Worm (Caenorhabditis elegans): Measurements from ENCODE around the gene B0218.7.
"Not testable (repeated sequence)": the region's sequence is repeated elsewhere in the genome, so short reads cannot be mapped to it uniquely, and the experiment has no call there.

Gene B0218.7

ce11 chrIV:8122349-8122748 is 43.5 kb downstream of the B0218.7 start, which contains the start of gene erp-44.3:
erp-44.3 (plus strand) TSS chrIV:8122649.
- not testable (repeated sequence) for TF ChIP-seq tag-97 (GFP tag; IDR thresholded peaks at IDR 0.05); unc-62 (GFP tag; optimal IDR thresholded peaks at IDR 0.05 in 1 of 2); unc-62 (tag; optimal IDR thresholded peaks at IDR 0.05); F49E8.2 (tag; optimal IDR thresholded peaks at IDR 0.05; ENCODE audit: borderline replicate concordance)

- TF ChIP-seq nhr-77 (tag; optimal IDR thresholded peaks at IDR 0.05) (no peak), unc-39 (tag; optimal IDR thresholded peaks at IDR 0.05) (no peak), egl-27 (tag; optimal IDR thresholded peaks at IDR 0.05) (no peak), mes-2 (tag; optimal IDR thresholded peaks at IDR 0.05; ENCODE audit: poor library complexity, severe bottlenecking) (no peak)
Measured at ce11 chrIV:8118790-8119189, 47.1 kb downstream of the B0218.7 start, which contains the start of gene F42G8.8. F42G8.8 (plus strand) TSS chrIV:8119090.

- TF ChIP-seq F26F4.8 (GFP tag; conservative IDR thresholded peaks at IDR 0.05) (no peak), nhr-42 (GFP tag; IDR thresholded peaks at IDR 0.05) (no peak), aha-1 (tag) (peak; percentile 79)
Measured at ce11 chrIV:8115462-8115861, 50.4 kb downstream of the B0218.7 start, which contains the start of gene irld-8. irld-8 (plus strand) TSS chrIV:8115762.
